Worm (Caenorhabditis elegans): Measurements from ENCODE around the gene nlp-24.

nlp-24 gene

DNA sequence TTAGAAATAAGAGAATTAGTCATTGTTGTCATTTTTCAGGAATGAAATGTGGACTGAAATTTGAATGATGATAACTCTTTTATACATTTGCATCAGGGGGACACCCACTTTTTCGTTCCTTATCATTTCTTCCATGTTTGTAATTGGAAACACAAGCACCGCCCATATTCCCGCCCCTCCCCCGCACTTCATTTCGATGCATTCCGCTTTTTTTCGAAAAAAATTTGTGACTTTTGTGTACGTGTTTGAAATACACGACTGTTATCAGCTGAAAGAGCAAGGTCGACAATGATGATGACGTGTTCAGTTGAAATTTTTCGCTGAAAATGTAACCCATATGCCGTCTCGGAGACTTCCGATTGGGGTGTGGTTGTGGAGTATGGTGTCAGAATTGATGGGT lies 34.5 kb downstream of the nlp-24 start, which contains the start of gene zip-10:
Gene zip-10 (minus strand): TSS at position 43 of the 400 bp plus-strand sequence.
- TF ChIP-seq R02D3.7 (tag; optimal IDR thresholded peaks at IDR 0.05) (no peak), F37D6.2 (tag; optimal IDR thresholded peaks at IDR 0.05) (no peak), nhr-10 (tag; optimal IDR thresholded peaks at IDR 0.05) (no peak), F49E8.2 (tag; optimal IDR thresholded peaks at IDR 0.05; ENCODE audit: borderline replicate concordance) (no peak), ceh-20 (GFP tag; IDR thresholded peaks at IDR 0.05) (no peak), php-3 (GFP tag; IDR thresholded peaks at IDR 0.05) (peak; percentile 68; the same call in 1 of the 2 replicates), nhr-41 (GFP tag; IDR thresholded peaks at IDR 0.05) (0 out of 2 replicates have a peak, but pooled peaks have one; percentile 38), daf-16 (GFP tag; optimal IDR thresholded peaks at IDR 0.05) (no peak), daf-16 (tag; optimal IDR thresholded peaks at IDR 0.05) (peak; percentile 69), ceh-82 (tag; optimal IDR thresholded peaks at IDR 0.05) (no peak), lin-29 (GFP tag; IDR thresholded peaks at IDR 0.05) (no peak), mdt-29 (GFP tag; IDR thresholded peaks at IDR 0.05) (0 out of 2 replicates have a peak, but pooled peaks have one; percentile 29), F44E2.7 (GFP tag; IDR thresholded peaks at IDR 0.05) (no peak), F10B5.3 (tag; optimal IDR thresholded peaks at IDR 0.05) (no peak), aly-2 (tag; optimal IDR thresholded peaks at IDR 0.05) (no peak), tra-1 (GFP tag; IDR thresholded peaks at IDR 0.05) (0 out of 2 replicates have a peak, but pooled peaks have one; percentile 43), lim-7 (GFP tag; IDR thresholded peaks at IDR 0.05) (no peak), lin-38 (GFP tag; IDR thresholded peaks at IDR 0.05) (no peak), gei-8 (GFP tag; optimal IDR thresholded peaks at IDR 0.05) (no peak), zfp-3 (GFP tag; conservative IDR thresholded peaks at IDR 0.05) (no peak), duxl-1 (tag; optimal IDR thresholded peaks at IDR 0.05; ENCODE audit: poor library complexity) (no peak), zip-2 (tag; optimal IDR thresholded peaks at IDR 0.05) (no peak), aha-1 (tag) (no peak), zip-11 (GFP tag; IDR thresholded peaks at IDR 0.05) (no peak), spr-3 (GFP tag; optimal IDR thresholded peaks at IDR 0.05) (no peak), nhr-48 (tag; optimal IDR thresholded peaks at IDR 0.05) (peak; percentile 40), ceh-32 (tag; optimal IDR thresholded peaks at IDR 0.05; ENCODE audit: poor library complexity) (no peak), jun-1 (tag; optimal IDR thresholded peaks at IDR 0.05) (no peak), lin-39 (tag; optimal IDR thresholded peaks at IDR 0.05) (no peak), nhr-25 (tag; optimal IDR thresholded peaks at IDR 0.05; ENCODE audit: borderline replicate concordance, insufficient read depth) (no peak), dmd-9 (GFP tag; IDR thresholded peaks at IDR 0.05) (no peak), ama-1 (optimal IDR thresholded peaks at IDR 0.05) (no peak), daf-8 (GFP tag; IDR thresholded peaks at IDR 0.05) (no peak), daf-12 (tag; optimal IDR thresholded peaks at IDR 0.05) (no peak), unc-39 (tag; optimal IDR thresholded peaks at IDR 0.05) (no peak), nhr-28 (tag; optimal IDR thresholded peaks at IDR 0.05) (peak; percentile 58), zag-1 (tag; optimal IDR thresholded peaks at IDR 0.05) (no peak), madf-9 (GFP tag; conservative IDR thresholded peaks at IDR 0.05) (no peak), egl-43 (GFP tag; IDR thresholded peaks at IDR 0.05) (no peak), nhr-6 (tag; optimal IDR thresholded peaks at IDR 0.05) (no peak), pqm-1 (tag; optimal IDR thresholded peaks at IDR 0.05) (peak; percentile 72), ztf-7 (tag; optimal IDR thresholded peaks at IDR 0.05) (peak; percentile 10), Y75B8A.6 (GFP tag; IDR thresholded peaks at IDR 0.05) (no peak), hlh-11 (tag; optimal IDR thresholded peaks at IDR 0.05) (peak; percentile 78), mxl-3 (GFP tag; optimal IDR thresholded peaks at IDR 0.05) (no peak), lin-15B (tag; optimal IDR thresholded peaks at IDR 0.05) (no peak), mdl-1 (tag; optimal IDR thresholded peaks at IDR 0.05) (peak in 1 of 2 experiments; percentile 1), dmd-6 (GFP tag; IDR thresholded peaks at IDR 0.05) (peak; percentile 90), dve-1 (tag; optimal IDR thresholded peaks at IDR 0.05; ENCODE audit: insufficient read depth) (no peak), mes-2 (tag; optimal IDR thresholded peaks at IDR 0.05; ENCODE audit: poor library complexity, severe bottlenecking) (no peak), sdz-12 (GFP tag; optimal IDR thresholded peaks at IDR 0.05) (no peak), hif-1 (tag; optimal IDR thresholded peaks at IDR 0.05) (no peak)
